Fruit fly (Drosophila melanogaster): ENCODE measurements around the gene Pits.

dm6 chrX:12621640-12622039, 38.6 kb upstream of the Pits start:
- TF ChIP-seq pan (optimal IDR thresholded peaks at IDR 0.05), result no peak
- TF ChIP-seq Dif (GFP tag; optimal IDR thresholded peaks at IDR 0.05; ENCODE audit: partially characterized antibody), result no peak
- TF ChIP-seq OdsH (GFP tag; optimal IDR thresholded peaks at IDR 0.05), result no peak
- no peak for TF ChIP-seq rgr (GFP tag; optimal IDR thresholded peaks at IDR 0.05)
- no peak for TF ChIP-seq foxo (GFP tag; optimal IDR thresholded peaks at IDR 0.05)
- TF ChIP-seq CG32264 (GFP tag; optimal IDR thresholded peaks at IDR 0.05), result no peak
- no peak for TF ChIP-seq Myc (optimal IDR thresholded peaks at IDR 0.05)
- no peak for TF ChIP-seq Jra (GFP tag; optimal IDR thresholded peaks at IDR 0.05)
